Fruit fly (Drosophila melanogaster) whole organism, prepupa: Measurements from ENCODE around the gene Myo61F.

Experiments
- CG8632 ChIP-seq: fragments of 200-800 bp; sonication (Bioruptor generic); optimal IDR thresholded peaks from 3 replicates; lab custom pipeline; 2016; ENCODE audit warnings: missing biosample characterization, missing genetic modification characterization
- spab ChIP-seq: fragments of 200-800 bp; sonication (Bioruptor generic); optimal IDR thresholded peaks from 2 replicates; lab custom pipeline; 2017; ENCODE audit warnings: missing biosample characterization, mild to moderate bottlenecking, missing genetic modification characterization, missing genetic modification reagents

DNA sequence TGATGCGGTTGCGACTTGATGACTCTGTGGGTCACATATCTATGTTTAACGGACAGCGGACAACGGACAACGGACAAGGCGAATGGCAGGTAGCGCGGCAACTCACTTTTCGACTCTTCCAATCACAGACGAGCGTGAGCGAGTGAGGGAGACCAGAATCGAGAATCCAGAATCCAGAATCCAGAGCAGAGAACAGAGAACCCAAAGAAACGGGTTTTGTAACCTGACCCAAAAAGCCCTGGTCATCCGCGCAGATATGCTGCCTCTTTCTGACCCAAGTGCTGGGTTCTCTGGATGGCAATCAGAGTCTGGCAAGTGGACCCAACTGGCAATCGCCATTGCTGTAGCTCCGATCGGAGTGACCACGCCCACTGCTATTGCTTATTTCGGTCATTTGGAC lies 46.1 kb downstream of the Myo61F start:
- TF ChIP-seq spab (no peak), CG8632 (GFP tag; lab: Kevin White, UChicago) (no peak)
